Fruit fly (Drosophila melanogaster) whole organism, prepupa: ENCODE results near the gene Alh.

Experiments
- Eip93F ChIP-seq: fragments of 200-800 bp; sonication (Bioruptor generic); optimal IDR thresholded peaks from 2 replicates; lab custom pipeline; 2016; ENCODE audit warnings: missing biosample characterization, mild to moderate bottlenecking, missing genetic modification characterization
- Lpt ChIP-seq: fragments of 200-800 bp; sonication (Bioruptor generic); optimal IDR thresholded peaks from 3 replicates; lab custom pipeline; 2016; ENCODE audit warnings: missing biosample characterization, missing genetic modification characterization
- Met ChIP-seq: fragments of 200-800 bp; sonication (Bioruptor generic); optimal IDR thresholded peaks from 3 replicates; lab custom pipeline; 2016; ENCODE audit warnings: missing biosample characterization, missing genetic modification characterization
- OdsH ChIP-seq: fragments of 200-800 bp; sonication (Bioruptor generic); optimal IDR thresholded peaks from 3 replicates; lab custom pipeline; 2016; ENCODE audit warnings: missing biosample characterization, missing genetic modification characterization
- ss ChIP-seq, 2 experiments: fragments of 200-800 bp; sonication (Bioruptor generic); optimal IDR thresholded peaks; 2 replicates in 1 of 2; 3 replicates in 1 of 2; lab custom pipeline; 2017 to 2018; ENCODE audit warnings: mild to moderate bottlenecking in 2 of 2, missing biosample characterization in 2 of 2, missing genetic modification characterization in 2 of 2, moderate library complexity in 1 of 2

dm6 chr3R:7150544-7151406 is 26.8 kb upstream of the Alh start, which contains the start of the genes gfzf and Sas-4:
- TF ChIP-seq Eip93F (GFP tag; lab: Kevin White, UChicago) (no peak), Lpt (GFP tag; lab: Kevin White, UChicago) (peak; percentile 20), OdsH (GFP tag; lab: Kevin White, UChicago) (peak; percentile 73), Met (GFP tag; lab: Kevin White, UChicago) (no peak), ss (GFP tag; optimal IDR thresholded peaks at IDR 0.05; lab: Kevin White, UChicago) (no peak)
